Fruit fly (Drosophila melanogaster) whole organism, adult: ENCODE data around the gene ALiX.

Experiments
- CG11617 ChIP-seq: fragments of 200-800 bp; sonication (Bioruptor generic); optimal IDR thresholded peaks from 2 replicates; lab custom pipeline; 2017; ENCODE audit warnings: mild to moderate bottlenecking, missing biosample characterization, missing genetic modification reagents, missing genetic modification characterization
- CG12768 ChIP-seq: fragments of 200-800 bp; sonication (Bioruptor generic); optimal IDR thresholded peaks from 2 replicates; lab custom pipeline; 2017; ENCODE audit warnings: missing biosample characterization, missing genetic modification characterization, mild to moderate bottlenecking, moderate library complexity, missing genetic modification reagents
- CG1620 ChIP-seq: fragments of 200-800 bp; sonication (Bioruptor generic); optimal IDR thresholded peaks from 2 replicates; lab custom pipeline; 2016; ENCODE audit warnings: missing biosample characterization, missing genetic modification characterization
- CG5204 ChIP-seq: fragments of 200-800 bp; sonication (Bioruptor generic); optimal IDR thresholded peaks from 2 replicates; lab custom pipeline; 2016; ENCODE audit warnings: missing biosample characterization, missing genetic modification characterization
- CG7101 ChIP-seq: fragments of 200-800 bp; sonication (Bioruptor generic); optimal IDR thresholded peaks from 2 replicates; lab custom pipeline; 2018; ENCODE audit warnings: missing biosample characterization, mild to moderate bottlenecking, missing genetic modification characterization, moderate library complexity
- Clk ChIP-seq: fragments of 200-800 bp; sonication (Bioruptor generic); optimal IDR thresholded peaks from 2 replicates; lab custom pipeline; 2017; ENCODE audit warnings: missing biosample characterization, missing genetic modification characterization
- Crg-1 ChIP-seq: fragments of 200-800 bp; sonication (Bioruptor generic); optimal IDR thresholded peaks from 2 replicates; lab custom pipeline; 2016; ENCODE audit warnings: missing biosample characterization, missing genetic modification characterization
- cnc ChIP-seq, 2 experiments: fragments of >200 bp; optimal IDR thresholded peaks; 2 replicates each; lab custom pipeline; 2017
- kay ChIP-seq: fragments of 200-800 bp; sonication (Bioruptor generic); peaks from one replicate; lab custom pipeline; 2016; ENCODE audit warnings: missing biosample characterization, missing genetic modification characterization, borderline replicate concordance
- pad ChIP-seq: fragments of 200-800 bp; sonication (Bioruptor generic); optimal IDR thresholded peaks from 3 replicates; lab custom pipeline; 2017; ENCODE audit warnings: missing biosample characterization, missing genetic modification characterization, mild to moderate bottlenecking, moderate library complexity, missing genetic modification reagents
- tj ChIP-seq: fragments of 200-800 bp; sonication (Bioruptor generic); optimal IDR thresholded peaks from 3 replicates; lab custom pipeline; 2017; ENCODE audit warnings: missing biosample characterization, mild to moderate bottlenecking, missing genetic modification characterization, moderate library complexity

DNA sequence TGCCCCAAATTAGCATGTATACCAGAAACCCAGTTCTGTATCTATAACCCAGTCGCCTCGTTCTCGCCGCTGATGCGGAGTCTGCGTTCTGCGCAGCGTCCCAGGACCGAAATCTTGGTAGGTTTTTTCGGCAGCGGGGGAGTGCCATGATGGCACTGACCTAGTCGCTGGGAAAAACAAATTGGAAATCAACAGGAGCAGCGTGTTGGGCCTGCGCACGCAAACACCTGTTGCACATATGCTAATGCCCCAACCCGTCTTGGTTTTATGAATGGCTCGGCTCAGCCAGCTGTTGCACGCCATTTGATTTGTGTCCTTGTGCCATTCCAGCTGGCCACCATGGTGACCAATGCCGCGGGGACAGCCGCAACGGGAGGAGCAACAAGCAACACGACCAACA, 37.1 kb downstream of the ALiX start:
- TF ChIP-seq CG1620 (GFP tag; lab: Kevin White, UChicago) (no peak), CG7101 (tag; lab: Kevin White, UChicago) (no peak), Crg-1 (no peak), tj (GFP tag; lab: Kevin White, UChicago) (no peak), Clk (GFP tag; lab: Kevin White, UChicago) (no peak), cnc (optimal IDR thresholded peaks at IDR 0.05; lab: Kevin White, UChicago) (no peak), CG11617 (no peak), pad (no peak), CG5204 (no peak), kay (no peak), CG12768 (GFP tag; lab: Kevin White, UChicago) (no peak)
